Worm (Caenorhabditis elegans) whole organism, late embryonic: ENCODE results near the gene R07A4.2.

ENCODE experiments used
- ahr-1 ChIP-seq: sonication (generic microtip); optimal IDR thresholded peaks from 2 replicates; lab custom pipeline; 2016; ENCODE audit warnings: missing genetic modification characterization, missing compliant biosample characterization
- elt-2 ChIP-seq: sonication (generic microtip); optimal IDR thresholded peaks from 2 replicates; lab custom pipeline; 2016; ENCODE audit warnings: missing genetic modification reagents, missing genetic modification characterization, missing compliant biosample characterization
- ets-4 ChIP-seq: sonication (generic microtip); optimal IDR thresholded peaks from 2 replicates; lab custom pipeline; 2016; ENCODE audit warnings: missing genetic modification characterization, missing compliant biosample characterization
- fkh-6 ChIP-seq: sonication (generic microtip); optimal IDR thresholded peaks from 2 replicates; lab custom pipeline; 2016; ENCODE audit warnings: missing genetic modification characterization, missing compliant biosample characterization
- gmeb-2 ChIP-seq: sonication (generic microtip); optimal IDR thresholded peaks from 2 replicates; lab custom pipeline; 2016; ENCODE audit warnings: missing genetic modification characterization, inconsistent platforms, missing compliant biosample characterization
- odd-2 ChIP-seq: sonication (generic microtip); optimal IDR thresholded peaks from 2 replicates; lab custom pipeline; 2017; ENCODE audit warnings: antibody characterized with exemption, mild to moderate bottlenecking, missing genetic modification characterization, missing compliant biosample characterization
- pax-1 ChIP-seq: fragments of 150-350 bp; optimal IDR thresholded peaks from 2 replicates; lab custom pipeline; 2014; ENCODE audit warnings: missing biosample characterization, missing genetic modification characterization
- pqm-1 ChIP-seq: sonication (generic microtip); optimal IDR thresholded peaks from 2 replicates; lab custom pipeline; 2016; ENCODE audit warnings: missing genetic modification characterization, missing compliant biosample characterization
- pros-1 ChIP-seq: fragments of 150-350 bp; optimal IDR thresholded peaks from 2 replicates; lab custom pipeline; 2014; ENCODE audit warnings: missing biosample characterization, missing genetic modification reagents, missing genetic modification characterization
- syd-9 ChIP-seq: sonication (generic microtip); optimal IDR thresholded peaks from 2 replicates; lab custom pipeline; 2016; ENCODE audit warnings: mild to moderate bottlenecking, missing genetic modification characterization, moderate library complexity, missing compliant biosample characterization
- tbx-2 ChIP-seq: sonication (generic microtip); optimal IDR thresholded peaks from 2 replicates; lab custom pipeline; 2016; ENCODE audit warnings: missing genetic modification characterization, missing compliant biosample characterization
- unc-55 ChIP-seq: sonication (generic microtip); optimal IDR thresholded peaks from 2 replicates; lab custom pipeline; 2017; ENCODE audit warnings: missing biosample characterization, missing genetic modification reagents, missing genetic modification characterization

R07A4.2 gene

ce11 chrX:10694933-10695332, 51.4 kb downstream of the R07A4.2 start, which contains the start of gene plpp-1.3:
Gene plpp-1.3 (plus strand): TSS chrX:10695312.
- TF ChIP-seq gmeb-2, result no peak
- TF ChIP-seq ahr-1 (tag; lab: Kevin White, UChicago), result no peak
- no peak for TF ChIP-seq fkh-6
- no peak for TF ChIP-seq odd-2 (tag; lab: Kevin White, UChicago)
- peak; percentile 16 for TF ChIP-seq elt-2 (tag; lab: Kevin White, UChicago)
- TF ChIP-seq tbx-2, result no peak
- no peak for TF ChIP-seq pqm-1 (tag; lab: Kevin White, UChicago)
- TF ChIP-seq syd-9 (tag; lab: Kevin White, UChicago), result no peak
- no peak for TF ChIP-seq pros-1 (tag; lab: Kevin White, UChicago)
- peak; percentile 27 for TF ChIP-seq pax-1 (tag; lab: Kevin White, UChicago)
- no peak for TF ChIP-seq ets-4 (tag; lab: Kevin White, UChicago)
- TF ChIP-seq unc-55, result no peak
